Fruit fly (Drosophila melanogaster) whole organism, embryonic: ENCODE measurements around the gene Cp7Fa.

Experiments
- Ada2b ChIP-seq: fragments of 200-800 bp; sonication (Bioruptor generic); IDR thresholded peaks from 2 replicates; pipeline ENCODE4 v1.3.6; 2022; ENCODE audit warnings: missing biosample characterization, missing genetic modification characterization
- Asciz ChIP-seq: fragments of 200-800 bp; sonication (Bioruptor generic); optimal IDR thresholded peaks from 2 replicates; lab custom pipeline; 2017; ENCODE audit warnings: missing biosample characterization, mild to moderate bottlenecking, missing genetic modification characterization, missing genetic modification reagents
- Bdp1 ChIP-seq: fragments of 200-800 bp; sonication (Bioruptor generic); optimal IDR thresholded peaks from 3 replicates; lab custom pipeline; 2016; ENCODE audit warnings: missing biosample characterization, missing genetic modification characterization
- CG10147 ChIP-seq: fragments of 200-800 bp; sonication (Bioruptor generic); optimal IDR thresholded peaks from 2 replicates; lab custom pipeline; 2019; ENCODE audit warnings: missing biosample characterization, mild to moderate bottlenecking, missing genetic modification characterization, moderate library complexity
- CG10654 ChIP-seq: fragments of 200-800 bp; sonication (Bioruptor generic); optimal IDR thresholded peaks from 2 replicates; lab custom pipeline; 2016; ENCODE audit warnings: missing biosample characterization, missing genetic modification characterization
- CG11456 ChIP-seq: fragments of 200-800 bp; sonication (Bioruptor generic); IDR thresholded peaks from 3 replicates; pipeline ENCODE4 v1.3.6; 2022; ENCODE audit warnings: missing biosample characterization, missing genetic modification characterization
- CG12769 ChIP-seq: fragments of 200-800 bp; sonication (Bioruptor generic); optimal IDR thresholded peaks from 2 replicates; lab custom pipeline; 2019; ENCODE audit warnings: missing biosample characterization, mild to moderate bottlenecking, missing genetic modification characterization, moderate library complexity
- CG13894 ChIP-seq: fragments of 200-800 bp; sonication (Bioruptor generic); optimal IDR thresholded peaks from 3 replicates; lab custom pipeline; 2018; ENCODE audit warnings: missing biosample characterization, mild to moderate bottlenecking, missing genetic modification characterization, moderate library complexity
- CG16863 ChIP-seq: fragments of 200-800 bp; sonication (Bioruptor generic); optimal IDR thresholded peaks from 3 replicates; lab custom pipeline; 2016; ENCODE audit warnings: missing biosample characterization, missing genetic modification characterization
- CG1832 ChIP-seq: fragments of 200-800 bp; sonication (Bioruptor generic); optimal IDR thresholded peaks from 2 replicates; lab custom pipeline; 2017; ENCODE audit warnings: missing biosample characterization, mild to moderate bottlenecking, missing genetic modification characterization, inconsistent platforms
- CG4328 ChIP-seq: fragments of 200-800 bp; sonication (Bioruptor generic); optimal IDR thresholded peaks from 3 replicates; lab custom pipeline; 2017; ENCODE audit warnings: missing biosample characterization, missing genetic modification reagents, missing genetic modification characterization
- CG4730 ChIP-seq: fragments of 200-800 bp; sonication (Bioruptor generic); IDR thresholded peaks from 2 replicates; pipeline ENCODE4 v1.3.6; 2022; ENCODE audit warnings: missing biosample characterization, missing genetic modification characterization
- CG6683 ChIP-seq: fragments of 200-800 bp; sonication (Bioruptor generic); optimal IDR thresholded peaks from 2 replicates; lab custom pipeline; 2017; ENCODE audit warnings: missing biosample characterization, mild to moderate bottlenecking, missing genetic modification characterization, missing genetic modification reagents
- CG6689 ChIP-seq: fragments of 200-800 bp; sonication (Bioruptor generic); IDR thresholded peaks from 2 replicates; pipeline ENCODE4 v1.3.6; 2022; ENCODE audit warnings: missing biosample characterization, missing genetic modification characterization
- CG6791 ChIP-seq: fragments of 200-800 bp; sonication (Bioruptor generic); IDR thresholded peaks from 3 replicates; pipeline ENCODE4 v1.3.6; 2022; ENCODE audit warnings: missing biosample characterization, missing genetic modification characterization; ENCODE audit not compliant: partially characterized antibody
- CG7372 ChIP-seq: fragments of 200-800 bp; sonication (Bioruptor generic); IDR thresholded peaks from 2 replicates; pipeline ENCODE4 v1.3.6; 2022; ENCODE audit warnings: missing biosample characterization, missing genetic modification characterization
- CG7987 ChIP-seq: fragments of 200-800 bp; sonication (Bioruptor generic); optimal IDR thresholded peaks from 2 replicates; lab custom pipeline; 2018; ENCODE audit warnings: missing biosample characterization, mild to moderate bottlenecking, missing genetic modification characterization, moderate library complexity
- CG8089 ChIP-seq: fragments of 200-800 bp; sonication (Bioruptor generic); optimal IDR thresholded peaks from 3 replicates; lab custom pipeline; 2016; ENCODE audit warnings: missing biosample characterization, missing genetic modification characterization
- CG8290 ChIP-seq, 3 experiments: fragments of 200-800 bp; sonication (Bioruptor generic); optimal IDR thresholded peaks; 2 replicates each; lab custom pipeline; 2016 to 2019; ENCODE audit warnings: missing biosample characterization in 3 of 3, missing genetic modification characterization in 3 of 3, mild to moderate bottlenecking in 2 of 3, moderate library complexity in 1 of 3
- CG8388 ChIP-seq: fragments of 200-800 bp; sonication (Bioruptor generic); optimal IDR thresholded peaks from 2 replicates; lab custom pipeline; 2019; ENCODE audit warnings: missing biosample characterization, mild to moderate bottlenecking, missing genetic modification characterization, moderate library complexity
- CG8924 ChIP-seq: fragments of 200-800 bp; optimal IDR thresholded peaks from 3 replicates; lab custom pipeline; 2019; ENCODE audit warnings: missing biosample characterization, mild to moderate bottlenecking, missing genetic modification characterization, moderate library complexity
- CG9817 ChIP-seq: fragments of 200-800 bp; sonication (Bioruptor generic); optimal IDR thresholded peaks from 2 replicates; lab custom pipeline; 2018; ENCODE audit warnings: missing biosample characterization, mild to moderate bottlenecking, missing genetic modification characterization, moderate library complexity
- CTCF ChIP-seq: fragments of 200-800 bp; sonication (Bioruptor generic); optimal IDR thresholded peaks from 2 replicates; lab custom pipeline; 2017; ENCODE audit warnings: missing biosample characterization, mild to moderate bottlenecking, missing genetic modification characterization, moderate library complexity
- Dad ChIP-seq: fragments of 200-800 bp; sonication (Bioruptor generic); optimal IDR thresholded peaks from 3 replicates; lab custom pipeline; 2016; ENCODE audit warnings: missing biosample characterization, missing genetic modification characterization
- HLH54F ChIP-seq: fragments of 200-800 bp; sonication (Bioruptor generic); optimal IDR thresholded peaks from 3 replicates; lab custom pipeline; 2016; ENCODE audit warnings: missing biosample characterization, missing genetic modification characterization
- Hr39 ChIP-seq: fragments of >200 bp; optimal IDR thresholded peaks from 2 replicates; lab custom pipeline; 2017
- Hr51 ChIP-seq, 2 experiments: fragments of 200-800 bp; sonication (Bioruptor generic); optimal IDR thresholded peaks; 2 replicates in 1 of 2; 3 replicates in 1 of 2; lab custom pipeline; 2016 to 2018; ENCODE audit warnings: missing biosample characterization in 2 of 2, missing genetic modification characterization in 2 of 2, mild to moderate bottlenecking in 1 of 2, moderate library complexity in 1 of 2
- Hsf ChIP-seq: fragments of 200-800 bp; sonication (Bioruptor generic); optimal IDR thresholded peaks from 3 replicates; lab custom pipeline; 2016; ENCODE audit warnings: missing biosample characterization, missing genetic modification characterization
- Nf-YB ChIP-seq: fragments of 200-800 bp; sonication (Bioruptor generic); optimal IDR thresholded peaks from 3 replicates; lab custom pipeline; 2019; ENCODE audit warnings: missing biosample characterization, mild to moderate bottlenecking, missing genetic modification characterization, moderate library complexity
- Nf-YC ChIP-seq: fragments of 200-800 bp; optimal IDR thresholded peaks from 3 replicates; lab custom pipeline; 2019; ENCODE audit warnings: missing biosample characterization, mild to moderate bottlenecking, missing genetic modification characterization, moderate library complexity
- Side ChIP-seq: fragments of 200-800 bp; sonication (Bioruptor generic); optimal IDR thresholded peaks from 2 replicates; lab custom pipeline; 2016; ENCODE audit warnings: missing biosample characterization, missing genetic modification characterization
- Sin3A ChIP-seq: fragments of >200 bp; optimal IDR thresholded peaks from 2 replicates; lab custom pipeline; 2018
- Sry-β ChIP-seq: fragments of 200-800 bp; sonication (Bioruptor generic); optimal IDR thresholded peaks from 2 replicates; lab custom pipeline; 2018; ENCODE audit warnings: missing biosample characterization, mild to moderate bottlenecking, missing genetic modification characterization, moderate library complexity
- ap ChIP-seq: fragments of 200-800 bp; sonication (Bioruptor generic); IDR thresholded peaks from 2 replicates; pipeline ENCODE4 v1.3.6; 2022; ENCODE audit warnings: missing biosample characterization, missing genetic modification characterization
- cg ChIP-seq: fragments of 200-800 bp; sonication (Bioruptor generic); optimal IDR thresholded peaks from 3 replicates; lab custom pipeline; 2019; ENCODE audit warnings: missing biosample characterization, mild to moderate bottlenecking, missing genetic modification characterization, moderate library complexity
- corto ChIP-seq: fragments of 200-800 bp; sonication (Bioruptor generic); optimal IDR thresholded peaks from 2 replicates; lab custom pipeline; 2016; ENCODE audit warnings: missing biosample characterization, mild to moderate bottlenecking, missing genetic modification characterization, moderate library complexity
- dati ChIP-seq: fragments of 200-800 bp; sonication (Bioruptor generic); IDR thresholded peaks from 2 replicates; pipeline ENCODE4 v1.3.6; 2022; ENCODE audit warnings: missing biosample characterization, missing genetic modification characterization
- emc ChIP-seq: fragments of 200-800 bp; sonication (Bioruptor generic); optimal IDR thresholded peaks from 2 replicates; lab custom pipeline; 2016; ENCODE audit warnings: missing biosample characterization, missing genetic modification characterization
- jumu ChIP-seq: fragments of 200-800 bp; sonication (Bioruptor generic); optimal IDR thresholded peaks from 3 replicates; lab custom pipeline; 2016; ENCODE audit warnings: missing biosample characterization, missing genetic modification characterization
- ken ChIP-seq: fragments of 200-800 bp; sonication (Bioruptor generic); IDR thresholded peaks from 3 replicates; pipeline ENCODE4 v1.3.6; 2022; ENCODE audit warnings: missing biosample characterization, missing genetic modification characterization
- nmo ChIP-seq: fragments of 200-800 bp; sonication (Bioruptor generic); optimal IDR thresholded peaks from 2 replicates; lab custom pipeline; 2018; ENCODE audit warnings: missing biosample characterization, mild to moderate bottlenecking, missing genetic modification characterization, moderate library complexity
- pho ChIP-seq: fragments of 200-800 bp; sonication (Bioruptor generic); optimal IDR thresholded peaks from 2 replicates; lab custom pipeline; 2016; ENCODE audit warnings: missing biosample characterization, missing genetic modification characterization
- sd ChIP-seq: fragments of 200-800 bp; sonication (Bioruptor generic); optimal IDR thresholded peaks from 3 replicates; lab custom pipeline; 2018; ENCODE audit warnings: missing biosample characterization, mild to moderate bottlenecking, missing genetic modification characterization, moderate library complexity
- sr ChIP-seq: fragments of 200-800 bp; sonication (Bioruptor generic); IDR thresholded peaks from 3 replicates; pipeline ENCODE4 v1.3.6; 2022; ENCODE audit warnings: missing biosample characterization, missing genetic modification characterization
- wor ChIP-seq: fragments of 200-800 bp; sonication (Bioruptor generic); IDR thresholded peaks from 2 replicates; pipeline ENCODE4 v1.3.6; 2022; ENCODE audit warnings: missing biosample characterization, missing genetic modification characterization
- zen2 ChIP-seq: fragments of 200-800 bp; sonication (Bioruptor generic); IDR thresholded peaks from 3 replicates; pipeline ENCODE4 v1.3.6; 2022; ENCODE audit warnings: missing biosample characterization, missing genetic modification characterization; ENCODE audit not compliant: partially characterized antibody
- zf30C ChIP-seq: fragments of 200-800 bp; sonication (Bioruptor generic); optimal IDR thresholded peaks from 3 replicates; lab custom pipeline; 2018; ENCODE audit warnings: missing biosample characterization, mild to moderate bottlenecking, missing genetic modification characterization

The Cp7Fa gene

DNA sequence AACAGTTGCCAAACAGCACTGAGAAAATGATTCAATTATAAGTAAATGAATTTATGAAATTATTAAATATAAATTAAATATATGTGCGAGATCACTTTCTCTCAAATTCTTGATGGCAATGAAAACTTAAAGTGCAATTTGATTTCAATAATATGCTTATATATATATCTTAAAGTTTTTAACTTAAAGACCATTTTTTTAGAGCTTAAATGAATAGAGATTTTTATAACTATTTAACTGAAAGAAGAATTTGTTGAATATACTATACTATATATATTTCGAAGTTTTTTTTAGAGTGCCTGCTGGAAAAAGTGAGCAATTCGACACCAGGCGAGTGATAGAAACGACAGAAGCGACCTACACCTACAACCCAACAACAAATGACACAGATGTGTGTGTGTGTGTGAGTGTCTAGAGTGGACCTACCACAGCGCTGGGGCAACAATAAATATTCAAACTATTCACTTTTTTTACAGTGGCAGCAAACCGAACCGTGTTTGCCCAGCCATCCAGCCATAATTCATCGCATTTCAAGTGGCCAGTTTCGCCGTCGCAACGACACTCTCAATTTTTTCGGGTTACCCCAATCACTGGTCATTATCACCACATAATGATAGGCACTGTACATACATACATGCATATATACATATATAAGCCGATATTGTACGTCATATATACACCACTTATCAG lies 25.7 kb upstream of the Cp7Fa start (continued):
- TF ChIP-seq cg (GFP tag; lab: Kevin White, UChicago) (peak; percentile 54), Sin3A (no peak), ken (GFP tag; lab: Robert Waterston, UW) (no peak), CG4730 (0 out of 2 replicates have a peak, but pooled peaks have one; percentile 12)

DNA sequence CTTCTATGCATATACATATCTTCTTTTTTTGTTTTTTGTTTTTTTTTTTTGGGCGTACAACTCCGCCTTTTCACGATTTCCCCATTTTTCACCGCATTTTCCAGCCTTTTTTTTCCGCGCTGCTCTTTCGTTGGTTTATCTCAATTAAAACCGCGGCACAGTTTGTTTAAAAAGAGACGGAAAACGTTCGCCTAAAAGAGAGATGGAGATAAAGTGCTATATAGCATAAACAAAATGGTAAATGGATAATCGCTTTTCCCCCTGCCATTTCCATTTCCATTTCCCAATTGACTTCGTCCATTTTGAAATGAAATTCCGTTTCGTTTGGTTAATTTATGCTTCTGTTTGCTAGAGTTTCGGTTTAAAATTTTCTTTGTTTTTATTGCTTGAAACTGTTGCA lies 23.5 kb upstream of the Cp7Fa start:
- TF ChIP-seq Nf-YC = peak; percentile 50
- TF ChIP-seq Nf-YB (GFP tag; lab: Kevin White, UChicago) = peak; percentile 78
- TF ChIP-seq CG13894 (tag; lab: Kevin White, UChicago) = no peak

DNA sequence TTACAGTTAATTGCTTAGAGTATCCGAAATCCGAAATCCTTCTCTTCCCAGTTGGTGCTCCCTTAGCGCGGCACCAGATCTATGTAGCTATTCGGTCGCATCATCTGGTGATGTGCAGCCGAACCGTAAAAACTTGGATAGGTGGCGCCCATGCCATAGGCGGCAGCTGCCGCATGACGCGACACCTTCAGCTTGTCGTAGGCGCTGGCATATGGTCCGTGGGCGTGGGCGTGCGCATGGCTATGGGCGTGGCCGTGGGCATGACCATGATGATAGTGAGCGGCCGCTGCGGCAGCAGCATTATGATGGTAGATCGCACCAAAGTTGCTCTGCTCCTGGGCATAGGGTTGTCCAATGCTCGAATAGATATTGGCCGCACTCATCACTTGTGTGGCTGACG lies 22.5 kb upstream of the Cp7Fa start:
- no peak for TF ChIP-seq HLH54F
- no peak for TF ChIP-seq dati (GFP tag; lab: Robert Waterston, UW)
- no peak for TF ChIP-seq CG8924 (tag; lab: Kevin White, UChicago)
- peak; percentile 61; the same call in 1 of the 3 replicates for TF ChIP-seq sr (GFP tag; lab: Robert Waterston, UW)
- TF ChIP-seq CG12769 (tag; lab: Kevin White, UChicago) = no peak
- no peak for TF ChIP-seq Dad (GFP tag; lab: Kevin White, UChicago)
- TF ChIP-seq CG8290 (GFP tag; optimal IDR thresholded peaks at IDR 0.05; lab: Kevin White, UChicago) = peak; percentile 50
- no peak for TF ChIP-seq CG8290 (tag; optimal IDR thresholded peaks at IDR 0.05; lab: Kevin White, UChicago)
- no peak for TF ChIP-seq Sry-β (GFP tag; lab: Kevin White, UChicago)
- peak; percentile 60 for TF ChIP-seq CTCF (GFP tag; lab: Kevin White, UChicago)
- TF ChIP-seq Ada2b (GFP tag; lab: Robert Waterston, UW) = no peak
- TF ChIP-seq zf30C (GFP tag; lab: Kevin White, UChicago) = no peak
- TF ChIP-seq CG16863 (GFP tag; lab: Kevin White, UChicago) = no peak
- TF ChIP-seq CG8388 = no peak
- no peak for TF ChIP-seq Hr51 (GFP tag; optimal IDR thresholded peaks at IDR 0.05; lab: Kevin White, UChicago)
- TF ChIP-seq Hsf = no peak
- TF ChIP-seq jumu (GFP tag; lab: Kevin White, UChicago) = no peak
- no peak for TF ChIP-seq wor
- no peak for TF ChIP-seq zen2 (GFP tag; lab: Robert Waterston, UW)
- TF ChIP-seq sd (tag; lab: Kevin White, UChicago) = no peak
- no peak for TF ChIP-seq Nf-YB (GFP tag; lab: Kevin White, UChicago)
- no peak for TF ChIP-seq Side (GFP tag; lab: Kevin White, UChicago)
- TF ChIP-seq CG11456 (GFP tag; lab: Robert Waterston, UW) = no peak
- TF ChIP-seq CG7987 (GFP tag; lab: Kevin White, UChicago) = no peak
- no peak for TF ChIP-seq CG4328 (GFP tag; lab: Kevin White, UChicago)
- TF ChIP-seq CG7372 (GFP tag; lab: Robert Waterston, UW) = no peak
- TF ChIP-seq CG6683 (GFP tag; lab: Kevin White, UChicago) = no peak
- TF ChIP-seq nmo (GFP tag; lab: Kevin White, UChicago) = no peak
- TF ChIP-seq emc (GFP tag; lab: Kevin White, UChicago) = no peak
- TF ChIP-seq Bdp1 = no peak
- no peak for TF ChIP-seq pho
- TF ChIP-seq CG1832 = no peak
- no peak for TF ChIP-seq CG6689 (GFP tag; lab: Robert Waterston, UW)
- no peak for TF ChIP-seq corto
- TF ChIP-seq CG9817 (tag; lab: Kevin White, UChicago) = no peak
- no peak for TF ChIP-seq ap (GFP tag; lab: Robert Waterston, UW)
- TF ChIP-seq CG8089 (GFP tag; lab: Kevin White, UChicago) = no peak
- TF ChIP-seq CG6791 (GFP tag; lab: Robert Waterston, UW) = peak; percentile 57; the same call in 2 of the 3 replicates
- no peak for TF ChIP-seq CG10147
- no peak for TF ChIP-seq Asciz (GFP tag; lab: Kevin White, UChicago)
- peak; percentile 85 for TF ChIP-seq Hr39 (lab: Kevin White, UChicago)
- TF ChIP-seq CG10654 (GFP tag; lab: Kevin White, UChicago) = no peak
